Worm (Caenorhabditis elegans): Measurements from ENCODE around the gene atp-2.

The atp-2 gene

ce11 chrIII:5190671-5191174, 37.5 kb upstream of the atp-2 start, which contains the start of gene hira-1 (continued):
- TF ChIP-seq fkh-2 (tag; optimal IDR thresholded peaks at IDR 0.05): no peak
- peak; percentile 52 for TF ChIP-seq nhr-23 (tag; optimal IDR thresholded peaks at IDR 0.05)

- peak; percentile 3 for TF ChIP-seq pha-4 (tag; optimal IDR thresholded peaks at IDR 0.05)
- TF ChIP-seq jun-1 (tag; optimal IDR thresholded peaks at IDR 0.05): no peak
These were observed 35.0 kb upstream of the atp-2 start for ce11 chrIII:5193266-5193665.

DNA sequence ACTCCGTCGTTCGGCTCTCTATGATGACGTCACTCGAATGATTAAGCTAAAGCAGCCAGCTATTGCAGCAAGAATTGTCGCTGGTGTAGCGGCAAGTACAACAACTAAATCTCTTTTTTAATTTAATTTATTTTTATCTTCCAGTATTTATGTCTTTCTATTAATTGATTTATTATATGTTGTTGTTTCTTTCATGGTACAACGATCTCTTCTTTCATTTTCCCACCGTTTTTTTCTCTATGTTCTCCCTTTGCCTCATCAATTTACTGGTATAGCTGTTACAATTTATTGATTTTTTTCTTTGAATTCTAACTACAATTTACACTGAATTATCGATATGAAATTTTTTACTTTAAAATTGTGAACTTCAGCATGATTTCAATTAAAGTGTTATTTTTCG, 32.5 kb upstream of the atp-2 start, which contains the start of gene moc-6:
TSS of gene moc-6 (plus strand) at position 301 of the 400 bp plus-strand sequence.
- TF ChIP-seq fos-1 (tag; optimal IDR thresholded peaks at IDR 0.05) (no peak), nhr-67 (tag; optimal IDR thresholded peaks at IDR 0.05) (no peak), ceh-82 (tag; optimal IDR thresholded peaks at IDR 0.05) (no peak), ceh-28 (tag; optimal IDR thresholded peaks at IDR 0.05) (peak; percentile 12), pqm-1 (tag; optimal IDR thresholded peaks at IDR 0.05) (no peak), sea-2 (GFP tag; optimal IDR thresholded peaks at IDR 0.05) (no peak)

DNA sequence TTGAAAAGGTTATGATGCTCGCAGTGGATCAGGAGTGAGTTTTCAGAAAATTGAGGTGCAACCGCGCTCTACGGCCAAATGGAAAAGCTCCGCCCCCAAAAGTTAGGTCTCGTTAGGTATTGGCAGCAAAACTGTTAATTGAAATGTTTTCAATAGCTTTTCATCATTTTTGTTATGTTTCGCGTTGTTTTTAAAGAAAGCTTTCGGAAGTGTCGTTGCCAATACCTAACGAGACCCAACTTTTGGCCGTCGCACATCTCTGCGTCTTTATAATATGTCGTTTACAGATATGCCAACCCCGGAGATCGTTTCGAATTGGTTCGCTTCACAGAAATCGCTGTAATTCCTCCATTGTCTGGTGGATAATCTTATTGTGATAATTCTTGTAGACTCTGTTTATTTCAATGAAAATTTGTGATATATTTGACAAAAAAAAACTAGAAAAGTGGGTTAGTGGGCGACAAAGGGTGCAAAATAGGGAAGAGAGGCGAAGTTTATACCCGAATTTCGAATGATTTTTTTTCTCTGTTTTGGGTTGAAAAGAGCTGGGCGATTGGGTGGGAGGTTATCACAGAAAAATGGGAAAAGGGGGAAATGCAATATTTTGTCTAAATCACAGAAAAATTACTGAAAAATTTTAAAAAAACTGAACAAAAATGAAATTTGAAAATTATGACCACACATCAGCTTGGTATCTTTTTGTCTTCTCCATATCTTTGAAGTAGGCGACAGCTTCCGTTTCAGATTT, 31.7 kb upstream of the atp-2 start:
- peak; percentile 19 for TF ChIP-seq nhr-43 (tag; optimal IDR thresholded peaks at IDR 0.05; ENCODE audit: poor library complexity, severe bottlenecking)
- TF ChIP-seq elt-2 (tag; optimal IDR thresholded peaks at IDR 0.05): peak; percentile 52
- peak; percentile 69 for TF ChIP-seq ama-1 (optimal IDR thresholded peaks at IDR 0.05)
- TF ChIP-seq elt-3 (tag; optimal IDR thresholded peaks at IDR 0.05): peak in 1 of 3 experiments; percentile 71
- no peak for TF ChIP-seq unc-39 (tag; optimal IDR thresholded peaks at IDR 0.05)
- TF ChIP-seq ceh-9 (tag; optimal IDR thresholded peaks at IDR 0.05): no peak
- no peak for TF ChIP-seq snpc-4 (tag; optimal IDR thresholded peaks at IDR 0.05)
- peak; percentile 31 for TF ChIP-seq nhr-25 (tag; optimal IDR thresholded peaks at IDR 0.05)

DNA sequence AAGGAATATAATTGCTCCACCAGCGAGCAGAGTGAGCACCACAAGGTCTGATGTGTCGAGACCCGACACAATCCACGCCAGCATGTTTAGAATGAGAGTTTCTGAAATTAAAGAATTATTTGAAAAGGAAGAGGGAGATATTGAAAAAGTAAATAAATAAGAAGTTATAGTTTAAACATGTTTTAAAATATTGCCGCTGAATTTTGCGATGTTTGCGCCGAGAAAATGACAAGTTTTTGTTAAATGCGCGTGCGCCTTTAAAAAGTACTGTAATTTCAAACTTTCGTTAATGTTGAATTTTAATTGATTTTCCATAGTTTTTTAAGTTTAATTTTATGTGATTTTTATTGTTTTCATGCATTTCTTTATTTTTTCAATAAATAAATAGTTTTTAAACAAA, 28.6 kb upstream of the atp-2 start, which contains the start of gene emb-8:
TSS of gene emb-8 (minus strand) at position 101 of the 400 bp plus-strand sequence.
- TF ChIP-seq skn-1 (tag; optimal IDR thresholded peaks at IDR 0.05): no peak
- TF ChIP-seq eor-1 (tag; optimal IDR thresholded peaks at IDR 0.05): no peak
- TF ChIP-seq nhr-76 (tag; optimal IDR thresholded peaks at IDR 0.05): no peak

DNA sequence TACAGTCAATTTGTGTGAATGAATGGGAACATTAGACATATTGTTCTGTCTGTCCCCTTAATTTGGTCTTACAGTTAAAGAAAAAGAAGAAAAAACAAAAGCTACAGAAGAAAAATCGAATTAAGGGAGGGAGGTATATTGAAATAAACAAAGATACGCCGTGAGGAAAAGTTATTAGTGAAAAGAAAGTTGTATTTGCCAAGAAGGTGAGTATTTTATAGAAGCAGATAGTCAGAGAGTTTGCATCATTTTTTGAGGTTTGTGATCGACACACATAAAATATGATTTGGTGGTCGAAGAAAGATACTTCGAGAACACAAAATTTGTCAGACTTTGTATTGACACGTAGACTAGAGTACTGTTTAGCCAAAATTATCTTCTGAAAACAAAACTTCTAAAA, 27.9 kb upstream of the atp-2 start:
- TF ChIP-seq elt-1 (tag; optimal IDR thresholded peaks at IDR 0.05) (no peak), eor-1 (tag; optimal IDR thresholded peaks at IDR 0.05) (no peak), elt-2 (tag; optimal IDR thresholded peaks at IDR 0.05) (peak; percentile 49), nhr-43 (tag; optimal IDR thresholded peaks at IDR 0.05; ENCODE audit: poor library complexity, severe bottlenecking) (no peak), mml-1 (tag; optimal IDR thresholded peaks at IDR 0.05) (no peak), ZK546.5 (tag; optimal IDR thresholded peaks at IDR 0.05) (no peak), pha-4 (tag; optimal IDR thresholded peaks at IDR 0.05) (peak; percentile 68), nhr-67 (tag; optimal IDR thresholded peaks at IDR 0.05) (no peak), pqm-1 (tag; optimal IDR thresholded peaks at IDR 0.05) (peak; percentile 52), tbx-2 (tag; optimal IDR thresholded peaks at IDR 0.05) (no peak), ceh-28 (tag; optimal IDR thresholded peaks at IDR 0.05) (no peak), elt-3 (tag; optimal IDR thresholded peaks at IDR 0.05) (no peak), ceh-9 (tag; optimal IDR thresholded peaks at IDR 0.05) (no peak), jun-1 (tag; optimal IDR thresholded peaks at IDR 0.05) (peak; percentile 38)

DNA sequence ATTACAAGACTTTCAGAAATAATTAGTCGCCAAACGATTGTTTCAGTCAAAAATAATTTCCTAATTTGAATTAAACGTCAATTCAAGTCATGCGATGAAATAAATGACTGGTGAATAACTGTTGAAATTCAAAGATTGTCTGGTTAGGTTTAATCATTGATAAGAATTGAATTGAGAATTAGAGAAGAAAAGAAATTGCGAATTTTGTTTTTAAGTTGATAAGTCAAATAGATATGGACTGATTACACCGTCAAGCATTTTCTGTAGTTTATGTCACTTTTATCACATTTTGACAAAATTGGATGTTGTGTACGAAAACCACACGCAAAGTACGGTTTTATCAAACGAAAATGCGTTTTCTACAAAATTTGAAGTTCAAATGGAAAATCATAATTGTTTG, 26.9 kb upstream of the atp-2 start:
- TF ChIP-seq nhr-28 (tag; optimal IDR thresholded peaks at IDR 0.05) (no peak), pqm-1 (tag; optimal IDR thresholded peaks at IDR 0.05) (peak; percentile 98), jun-1 (tag; optimal IDR thresholded peaks at IDR 0.05) (peak; percentile 45), ama-1 (optimal IDR thresholded peaks at IDR 0.05) (no peak), nhr-237 (tag; optimal IDR thresholded peaks at IDR 0.05) (no peak), fkh-2 (tag; optimal IDR thresholded peaks at IDR 0.05) (no peak), nhr-23 (tag; optimal IDR thresholded peaks at IDR 0.05) (peak; percentile 9), hmg-11 (tag; optimal IDR thresholded peaks at IDR 0.05) (no peak), ceh-82 (tag; optimal IDR thresholded peaks at IDR 0.05) (no peak), nhr-76 (tag; optimal IDR thresholded peaks at IDR 0.05) (no peak), ztf-11 (tag; optimal IDR thresholded peaks at IDR 0.05) (no peak), lin-15B (tag; optimal IDR thresholded peaks at IDR 0.05) (no peak), zag-1 (tag; optimal IDR thresholded peaks at IDR 0.05) (no peak), sea-2 (GFP tag; optimal IDR thresholded peaks at IDR 0.05) (no peak), pha-4 (tag; optimal IDR thresholded peaks at IDR 0.05) (peak; percentile 76), daf-12 (tag; optimal IDR thresholded peaks at IDR 0.05) (no peak), R02D3.7 (tag; optimal IDR thresholded peaks at IDR 0.05) (no peak), nhr-11 (tag; optimal IDR thresholded peaks at IDR 0.05) (no peak), nhr-12 (tag; optimal IDR thresholded peaks at IDR 0.05) (no peak), lin-39 (tag; optimal IDR thresholded peaks at IDR 0.05) (no peak), elt-3 (tag; optimal IDR thresholded peaks at IDR 0.05) (peak in 2 of 3 experiments; percentile 42 to 64), fos-1 (tag; optimal IDR thresholded peaks at IDR 0.05) (no peak), egl-5 (tag; optimal IDR thresholded peaks at IDR 0.05) (no peak), ztf-4 (tag; optimal IDR thresholded peaks at IDR 0.05) (no peak), nhr-77 (tag; optimal IDR thresholded peaks at IDR 0.05) (no peak)
